Worm (Caenorhabditis elegans): Measurements from ENCODE around the gene T02G5.7.

The T02G5.7 gene

ce11 chrII:7111657-7112049, 36.2 kb downstream of the T02G5.7 start, which contains the start of gene F10E7.5:
Gene F10E7.5, plus strand, starts transcription at chrII:7111978.
- TF ChIP-seq nfya-1 (tag; optimal IDR thresholded peaks at IDR 0.05) (peak; percentile 45), unc-55 (GFP tag; optimal IDR thresholded peaks at IDR 0.05) (peak; percentile 43), elt-2 (tag; optimal IDR thresholded peaks at IDR 0.05) (no peak), unc-42 (tag; optimal IDR thresholded peaks at IDR 0.05) (peak; percentile 77), ceh-30 (tag; optimal IDR thresholded peaks at IDR 0.05) (peak; percentile 21), ceh-18 (tag; optimal IDR thresholded peaks at IDR 0.05) (no peak)

ce11 chrII:7112780-7113179, 37.4 kb downstream of the T02G5.7 start, which contains the start of gene F10E7.6:
Gene F10E7.6, plus strand, starts transcription at chrII:7113080.
- TF ChIP-seq pha-4 (tag; optimal IDR thresholded peaks at IDR 0.05) (no peak), ama-1 (optimal IDR thresholded peaks at IDR 0.05) (no peak)

ce11 chrII:7115638-7116037, 40.2 kb downstream of the T02G5.7 start, which contains the start of gene cutl-5:
Gene cutl-5, minus strand, starts transcription at chrII:7115906.
- no peak for TF ChIP-seq hlh-13 (GFP tag; optimal IDR thresholded peaks at IDR 0.05)
- TF ChIP-seq rnt-1 (tag; optimal IDR thresholded peaks at IDR 0.05) = no peak
- TF ChIP-seq ttx-3 (tag; optimal IDR thresholded peaks at IDR 0.05) = no peak
- no peak for TF ChIP-seq pros-1 (tag; optimal IDR thresholded peaks at IDR 0.05)
- no peak for TF ChIP-seq C38D4.7 (GFP tag; optimal IDR thresholded peaks at IDR 0.05)
- no peak for TF ChIP-seq pha-2 (tag; optimal IDR thresholded peaks at IDR 0.05)
- TF ChIP-seq fkh-6 (tag; optimal IDR thresholded peaks at IDR 0.05) = no peak
- no peak for TF ChIP-seq pax-1 (tag; optimal IDR thresholded peaks at IDR 0.05)
- no peak for TF ChIP-seq pha-4 (tag; optimal IDR thresholded peaks at IDR 0.05)
- no peak for TF ChIP-seq ceh-14 (tag; optimal IDR thresholded peaks at IDR 0.05)
- TF ChIP-seq odd-2 (tag; optimal IDR thresholded peaks at IDR 0.05) = no peak
- no peak for TF ChIP-seq tbx-2 (tag; optimal IDR thresholded peaks at IDR 0.05)
- TF ChIP-seq pag-3 (tag; optimal IDR thresholded peaks at IDR 0.05; ENCODE audit: borderline replicate concordance) = no peak

- peak; percentile 54 for TF ChIP-seq unc-55 (GFP tag; optimal IDR thresholded peaks at IDR 0.05)
- no peak for TF ChIP-seq ceh-6 (GFP tag; optimal IDR thresholded peaks at IDR 0.05)
Measured at ce11 chrII:7116350-7116749, 40.9 kb downstream of the T02G5.7 start, which contains the start of gene spon-1. Gene spon-1, plus strand, starts transcription at chrII:7116557.

- TF ChIP-seq ceh-24 (tag; optimal IDR thresholded peaks at IDR 0.05) = no peak
- TF ChIP-seq pha-4 (tag; optimal IDR thresholded peaks at IDR 0.05) = no peak
- TF ChIP-seq elt-2 (tag; optimal IDR thresholded peaks at IDR 0.05) = no peak
- no peak for TF ChIP-seq ref-2 (tag; optimal IDR thresholded peaks at IDR 0.05)
- no peak for TF ChIP-seq fkh-6 (tag; optimal IDR thresholded peaks at IDR 0.05)
- TF ChIP-seq ceh-9 (tag; optimal IDR thresholded peaks at IDR 0.05) = no peak
- TF ChIP-seq hlh-15 (tag; optimal IDR thresholded peaks at IDR 0.05) = no peak
- no peak for TF ChIP-seq Y22D7AL.16 (tag; optimal IDR thresholded peaks at IDR 0.05)
- no peak for TF ChIP-seq mec-3 (tag; optimal IDR thresholded peaks at IDR 0.05; ENCODE audit: borderline replicate concordance)
- no peak for TF ChIP-seq fkh-10 (GFP tag; optimal IDR thresholded peaks at IDR 0.05)
Measured at ce11 chrII:7119525-7119924, 44.1 kb downstream of the T02G5.7 start.

ce11 chrII:7121762-7122292, 46.4 kb downstream of the T02G5.7 start, which contains the start of gene F10E7.2:
Gene F10E7.2, plus strand, starts transcription at chrII:7122242.
- TF ChIP-seq pha-4 (tag; optimal IDR thresholded peaks at IDR 0.05) = no peak
- TF ChIP-seq hlh-13 (GFP tag; optimal IDR thresholded peaks at IDR 0.05) = no peak
- TF ChIP-seq nhr-232 (tag; optimal IDR thresholded peaks at IDR 0.05) = no peak
- no peak for TF ChIP-seq gmeb-2 (tag; optimal IDR thresholded peaks at IDR 0.05)
- no peak for TF ChIP-seq tbx-2 (tag; optimal IDR thresholded peaks at IDR 0.05)
- no peak for TF ChIP-seq rnt-1 (tag; optimal IDR thresholded peaks at IDR 0.05)
- TF ChIP-seq eyg-1 (tag; optimal IDR thresholded peaks at IDR 0.05) = no peak
- TF ChIP-seq ceh-19 (GFP tag; optimal IDR thresholded peaks at IDR 0.05) = no peak
- no peak for TF ChIP-seq dve-1 (tag; optimal IDR thresholded peaks at IDR 0.05)
- TF ChIP-seq unc-86 (tag; optimal IDR thresholded peaks at IDR 0.05) = no peak
- TF ChIP-seq ref-2 (tag; optimal IDR thresholded peaks at IDR 0.05) = no peak
- TF ChIP-seq ceh-45 (GFP tag; IDR thresholded peaks at IDR 0.05) = no peak
- no peak for TF ChIP-seq sox-2 (GFP tag; IDR thresholded peaks at IDR 0.05)
